Fruit fly (Drosophila melanogaster) whole organism, embryonic: ENCODE data around the gene Dhdds.

Experiments used
- Asciz ChIP-seq: fragments of 200-800 bp; sonication (Bioruptor generic); optimal IDR thresholded peaks from 2 replicates; lab custom pipeline; 2017; ENCODE audit warnings: missing biosample characterization, mild to moderate bottlenecking, missing genetic modification characterization, missing genetic modification reagents
- BtbVII ChIP-seq: fragments of 200-800 bp; sonication (Bioruptor generic); optimal IDR thresholded peaks from 3 replicates; lab custom pipeline; 2017; ENCODE audit warnings: missing biosample characterization, mild to moderate bottlenecking, missing genetic modification characterization
- CG11085 ChIP-seq: fragments of 200-800 bp; sonication (Bioruptor generic); IDR thresholded peaks from 2 replicates; pipeline ENCODE4 v1.3.6; 2022; ENCODE audit warnings: missing biosample characterization, missing genetic modification characterization
- CG14014 ChIP-seq: fragments of 200-800 bp; sonication (Bioruptor generic); IDR thresholded peaks from 2 replicates; pipeline ENCODE4 v1.3.6; 2022; ENCODE audit warnings: missing biosample characterization, missing genetic modification characterization
- CG16813 ChIP-seq: fragments of 200-800 bp; sonication (Bioruptor generic); IDR thresholded peaks from 3 replicates; pipeline ENCODE4 v1.3.6; 2022; ENCODE audit warnings: missing biosample characterization, missing genetic modification characterization; ENCODE audit not compliant: partially characterized antibody
- CG2116 ChIP-seq: fragments of 200-800 bp; sonication (Bioruptor generic); optimal IDR thresholded peaks from 3 replicates; lab custom pipeline; 2018; ENCODE audit warnings: missing biosample characterization, mild to moderate bottlenecking, missing genetic modification characterization
- CG32532 ChIP-seq: fragments of 200-800 bp; sonication (Bioruptor generic); IDR thresholded peaks from 2 replicates; pipeline ENCODE4 v1.3.6; 2022; ENCODE audit warnings: missing biosample characterization, missing genetic modification characterization
- CG32772 ChIP-seq: fragments of 200-800 bp; sonication (Bioruptor generic); IDR thresholded peaks from 2 replicates; pipeline ENCODE4 v1.3.6; 2022; ENCODE audit warnings: missing biosample characterization, missing genetic modification characterization
- CG6254 ChIP-seq: fragments of 200-800 bp; sonication (Bioruptor generic); optimal IDR thresholded peaks from 3 replicates; lab custom pipeline; 2017; ENCODE audit warnings: mild to moderate bottlenecking, missing biosample characterization, missing genetic modification reagents, missing genetic modification characterization
- CG6683 ChIP-seq: fragments of 200-800 bp; sonication (Bioruptor generic); optimal IDR thresholded peaks from 2 replicates; lab custom pipeline; 2017; ENCODE audit warnings: missing biosample characterization, mild to moderate bottlenecking, missing genetic modification characterization, missing genetic modification reagents
- CG6854 ChIP-seq: fragments of 200-800 bp; sonication (Bioruptor generic); optimal IDR thresholded peaks from 3 replicates; lab custom pipeline; 2017; ENCODE audit warnings: missing biosample characterization, mild to moderate bottlenecking, missing genetic modification characterization
- CG7357 ChIP-seq: fragments of 200-800 bp; sonication (Bioruptor generic); IDR thresholded peaks from 3 replicates; pipeline ENCODE4 v1.3.6; 2022; ENCODE audit warnings: missing biosample characterization, missing genetic modification characterization
- CG7839 ChIP-seq: fragments of 200-800 bp; sonication (Bioruptor generic); optimal IDR thresholded peaks from 3 replicates; lab custom pipeline; 2018; ENCODE audit warnings: missing biosample characterization, mild to moderate bottlenecking, missing genetic modification characterization, moderate library complexity
- CG8944 ChIP-seq: fragments of 200-800 bp; sonication (Bioruptor generic); optimal IDR thresholded peaks from 3 replicates; lab custom pipeline; 2016; ENCODE audit warnings: missing biosample characterization, missing genetic modification characterization
- CG9817 ChIP-seq: fragments of 200-800 bp; sonication (Bioruptor generic); optimal IDR thresholded peaks from 2 replicates; lab custom pipeline; 2018; ENCODE audit warnings: missing biosample characterization, mild to moderate bottlenecking, missing genetic modification characterization, moderate library complexity
- CG9876 ChIP-seq: fragments of 200-800 bp; sonication (Bioruptor generic); optimal IDR thresholded peaks from 2 replicates; lab custom pipeline; 2016; ENCODE audit warnings: missing biosample characterization, missing genetic modification characterization
- E2f2 ChIP-seq: fragments of 200-800 bp; sonication (Bioruptor generic); IDR thresholded peaks from 2 replicates; pipeline ENCODE4 v1.3.6; 2022; ENCODE audit warnings: missing biosample characterization, missing genetic modification characterization
- Elba2 ChIP-seq: fragments of 200-800 bp; sonication (Bioruptor generic); optimal IDR thresholded peaks from 3 replicates; lab custom pipeline; 2016; ENCODE audit warnings: missing biosample characterization, missing genetic modification characterization
- Hand ChIP-seq: fragments of 200-800 bp; sonication (Bioruptor generic); optimal IDR thresholded peaks from 2 replicates; lab custom pipeline; 2017; ENCODE audit warnings: mild to moderate bottlenecking, missing biosample characterization, missing genetic modification reagents, missing genetic modification characterization
- Hr39 ChIP-seq: fragments of >200 bp; optimal IDR thresholded peaks from 2 replicates; lab custom pipeline; 2017
- Hr51 ChIP-seq, 2 experiments: fragments of 200-800 bp; sonication (Bioruptor generic); optimal IDR thresholded peaks; 2 replicates in 1 of 2; 3 replicates in 1 of 2; lab custom pipeline; 2016 to 2018; ENCODE audit warnings: missing biosample characterization in 2 of 2, missing genetic modification characterization in 2 of 2, mild to moderate bottlenecking in 1 of 2, moderate library complexity in 1 of 2
- MTF-1 ChIP-seq: fragments of 200-800 bp; sonication (Bioruptor generic); optimal IDR thresholded peaks from 2 replicates; lab custom pipeline; 2018; ENCODE audit warnings: missing biosample characterization, mild to moderate bottlenecking, missing genetic modification characterization, borderline replicate concordance
- Mes4 ChIP-seq: fragments of 200-800 bp; sonication (Bioruptor generic); optimal IDR thresholded peaks from 2 replicates; lab custom pipeline; 2016; ENCODE audit warnings: missing biosample characterization, missing genetic modification characterization
- NfI ChIP-seq: fragments of 200-800 bp; sonication (Bioruptor generic); optimal IDR thresholded peaks from 3 replicates; lab custom pipeline; 2018; ENCODE audit warnings: missing biosample characterization, mild to moderate bottlenecking, missing genetic modification characterization, moderate library complexity
- Rfx ChIP-seq: fragments of 200-800 bp; sonication (Bioruptor generic); IDR thresholded peaks from 2 replicates; pipeline ENCODE4 v1.3.6; 2022; ENCODE audit warnings: missing biosample characterization, missing genetic modification characterization
- Scr ChIP-seq: fragments of 200-800 bp; sonication (Bioruptor generic); IDR thresholded peaks from 2 replicates; pipeline ENCODE4 v1.3.6; 2022; ENCODE audit warnings: missing biosample characterization, missing genetic modification characterization; ENCODE audit not compliant: partially characterized antibody
- Sry-δ ChIP-seq: fragments of 200-800 bp; sonication (Bioruptor generic); optimal IDR thresholded peaks from 2 replicates; lab custom pipeline; 2016; ENCODE audit warnings: missing biosample characterization, missing genetic modification characterization
- Vsx1 ChIP-seq: fragments of 200-800 bp; sonication (Bioruptor generic); optimal IDR thresholded peaks from 2 replicates; lab custom pipeline; 2017; ENCODE audit warnings: missing biosample characterization, mild to moderate bottlenecking, missing genetic modification characterization, missing genetic modification reagents
- bigmax ChIP-seq: fragments of 200-800 bp; sonication (Bioruptor generic); optimal IDR thresholded peaks from 2 replicates; lab custom pipeline; 2018; ENCODE audit warnings: missing biosample characterization, mild to moderate bottlenecking, missing genetic modification characterization
- chn ChIP-seq: fragments of 200-800 bp; sonication (Bioruptor generic); optimal IDR thresholded peaks from 2 replicates; lab custom pipeline; 2016; ENCODE audit warnings: missing biosample characterization, missing genetic modification characterization
- cwo ChIP-seq: fragments of 200-800 bp; sonication (Bioruptor generic); optimal IDR thresholded peaks from 3 replicates; lab custom pipeline; 2017; ENCODE audit warnings: missing biosample characterization, missing genetic modification characterization, mild to moderate bottlenecking, moderate library complexity, missing genetic modification reagents
- disco-r ChIP-seq: fragments of 200-800 bp; sonication (Bioruptor generic); optimal IDR thresholded peaks from 2 replicates; lab custom pipeline; 2016; ENCODE audit warnings: missing biosample characterization, missing genetic modification characterization
- fd102C ChIP-seq: fragments of 200-800 bp; sonication (Bioruptor generic); optimal IDR thresholded peaks from 2 replicates; lab custom pipeline; 2018; ENCODE audit warnings: missing biosample characterization, mild to moderate bottlenecking, missing genetic modification characterization, moderate library complexity
- gt ChIP-seq: fragments of 200-800 bp; sonication (Bioruptor generic); IDR thresholded peaks from 2 replicates; pipeline ENCODE4 v1.3.6; 2022; ENCODE audit warnings: missing biosample characterization, missing genetic modification characterization
- insv ChIP-seq, 2 experiments: fragments of 200-800 bp; sonication (Bioruptor generic); optimal IDR thresholded peaks; 3 replicates each; lab custom pipeline; 2016 to 2018; ENCODE audit warnings: missing biosample characterization in 2 of 2, missing genetic modification characterization in 2 of 2
- klu ChIP-seq: fragments of 200-800 bp; sonication (Bioruptor generic); IDR thresholded peaks from 2 replicates; pipeline ENCODE4 v1.3.6; 2022; ENCODE audit warnings: missing biosample characterization, missing genetic modification characterization
- lab ChIP-seq: fragments of 200-800 bp; sonication (Bioruptor generic); optimal IDR thresholded peaks from 3 replicates; lab custom pipeline; 2017; ENCODE audit warnings: missing biosample characterization, missing genetic modification characterization, mild to moderate bottlenecking, moderate library complexity, missing genetic modification reagents
- lmd ChIP-seq: fragments of 200-800 bp; sonication (Bioruptor generic); IDR thresholded peaks from 2 replicates; pipeline ENCODE4 v1.3.6; 2022; ENCODE audit warnings: missing biosample characterization, missing genetic modification characterization
- mirr ChIP-seq: fragments of 200-800 bp; sonication (Bioruptor generic); optimal IDR thresholded peaks from 3 replicates; lab custom pipeline; 2018; ENCODE audit warnings: missing biosample characterization, mild to moderate bottlenecking, missing genetic modification characterization
- nerfin-1 ChIP-seq: fragments of 200-800 bp; sonication (Bioruptor generic); optimal IDR thresholded peaks from 3 replicates; lab custom pipeline; 2019; ENCODE audit warnings: missing biosample characterization, mild to moderate bottlenecking, missing genetic modification characterization, moderate library complexity
- p53 ChIP-seq: fragments of 200-800 bp; sonication (Bioruptor generic); optimal IDR thresholded peaks from 2 replicates; lab custom pipeline; 2016; ENCODE audit warnings: missing biosample characterization, missing genetic modification characterization
- sim ChIP-seq: fragments of 200-800 bp; sonication (Bioruptor generic); IDR thresholded peaks from 2 replicates; pipeline ENCODE4 v1.3.6; 2022; ENCODE audit warnings: missing biosample characterization, missing genetic modification characterization
- tgo ChIP-seq: fragments of 200-800 bp; sonication (Bioruptor generic); IDR thresholded peaks from 3 replicates; pipeline ENCODE4 v1.3.6; 2022; ENCODE audit warnings: missing biosample characterization, missing genetic modification characterization
- twi ChIP-seq: fragments of 200-800 bp; optimal IDR thresholded peaks from 2 replicates; lab custom pipeline; 2019; ENCODE audit warnings: missing biosample characterization, mild to moderate bottlenecking, missing genetic modification characterization, moderate library complexity
- vnd ChIP-seq: fragments of 200-800 bp; sonication (Bioruptor generic); IDR thresholded peaks from 3 replicates; pipeline ENCODE4 v1.3.6; 2022; ENCODE audit warnings: missing biosample characterization, missing genetic modification characterization; ENCODE audit not compliant: partially characterized antibody
- wdn ChIP-seq: fragments of 200-800 bp; sonication (Bioruptor generic); IDR thresholded peaks from 2 replicates; pipeline ENCODE4 v1.3.6; 2022; ENCODE audit warnings: missing biosample characterization, missing genetic modification characterization
- zf30C ChIP-seq: fragments of 200-800 bp; sonication (Bioruptor generic); optimal IDR thresholded peaks from 3 replicates; lab custom pipeline; 2018; ENCODE audit warnings: missing biosample characterization, mild to moderate bottlenecking, missing genetic modification characterization

Gene Dhdds

dm6 chrX:7937588-7938481, 4.7 kb upstream of the Dhdds start (continued):
- TF ChIP-seq cwo (GFP tag; lab: Kevin White, UChicago) (peak; percentile 58), twi (peak; percentile 56), disco-r (GFP tag; lab: Kevin White, UChicago) (peak; percentile 60), Hr39 (lab: Kevin White, UChicago) (no peak), Sry-δ (GFP tag; lab: Kevin White, UChicago) (peak; percentile 41), CG16813 (GFP tag; lab: Robert Waterston, UW) (no peak; the same call in 2 of the 3 replicates), Mes4 (GFP tag; lab: Kevin White, UChicago) (peak; percentile 87), insv (GFP tag; optimal IDR thresholded peaks at IDR 0.05; lab: Kevin White, UChicago) (peak; percentile 21 to 49), CG6254 (GFP tag; lab: Kevin White, UChicago) (peak; percentile 77), Vsx1 (GFP tag; lab: Kevin White, UChicago) (peak; percentile 22), lmd (GFP tag; lab: Robert Waterston, UW) (peak; percentile 84), klu (GFP tag; lab: Robert Waterston, UW) (peak; percentile 61; the same call in 1 of the 2 replicates), p53 (GFP tag; lab: Kevin White, UChicago) (peak; percentile 90), Rfx (GFP tag; lab: Robert Waterston, UW) (peak; percentile 50), MTF-1 (GFP tag; lab: Kevin White, UChicago) (no peak), fd102C (GFP tag; lab: Kevin White, UChicago) (peak; percentile 24), mirr (no peak), wdn (GFP tag; lab: Robert Waterston, UW) (0 out of 2 replicates have a peak, but pooled peaks have one; percentile 36), CG6854 (GFP tag; lab: Kevin White, UChicago) (peak; percentile 50), CG32532 (GFP tag; lab: Robert Waterston, UW) (0 out of 2 replicates have a peak, but pooled peaks have one; percentile 52), nerfin-1 (tag; lab: Kevin White, UChicago) (peak; percentile 86), lab (GFP tag; lab: Kevin White, UChicago) (peak; percentile 65), CG32772 (GFP tag; lab: Robert Waterston, UW) (peak; percentile 76), CG9876 (GFP tag; lab: Kevin White, UChicago) (peak; percentile 58), BtbVII (GFP tag; lab: Kevin White, UChicago) (peak; percentile 60), CG7357 (peak; percentile 58; the same call in 2 of the 3 replicates), chn (GFP tag; lab: Kevin White, UChicago) (peak; percentile 82), CG8944 (GFP tag; lab: Kevin White, UChicago) (peak; percentile 88), CG11085 (no peak), CG14014 (peak; percentile 52; the same call in 1 of the 2 replicates), CG6683 (GFP tag; lab: Kevin White, UChicago) (peak; percentile 41), CG7839 (tag; lab: Kevin White, UChicago) (peak; percentile 87), CG9817 (tag; lab: Kevin White, UChicago) (peak; percentile 53), CG2116 (GFP tag; lab: Kevin White, UChicago) (peak; percentile 39), Asciz (GFP tag; lab: Kevin White, UChicago) (peak; percentile 68), gt (peak; percentile 67; the same call in 1 of the 2 replicates), vnd (GFP tag; lab: Robert Waterston, UW) (no peak), bigmax (GFP tag; lab: Kevin White, UChicago) (no peak), tgo (GFP tag; lab: Robert Waterston, UW) (peak; percentile 66; the same call in 2 of the 3 replicates), sim (GFP tag; lab: Robert Waterston, UW) (no peak), Elba2 (GFP tag; lab: Kevin White, UChicago) (no peak), Hr51 (GFP tag; optimal IDR thresholded peaks at IDR 0.05; lab: Kevin White, UChicago) (peak; percentile 50 to 82), Hand (peak; percentile 13), zf30C (GFP tag; lab: Kevin White, UChicago) (no peak), NfI (GFP tag; lab: Kevin White, UChicago) (peak; percentile 80), E2f2 (GFP tag; lab: Robert Waterston, UW) (no peak; the same call in 1 of the 2 replicates), Scr (no peak)
